Fruit fly (Drosophila melanogaster) whole organism, embryonic: ENCODE results near the gene CG33108.
A peak's percentile ranks its signal among the peaks of the same experiment; 100 is the strongest.

Experiments used
- ATbp ChIP-seq: fragments of 200-800 bp; sonication (Bioruptor generic); optimal IDR thresholded peaks from 2 replicates; lab custom pipeline; 2017; ENCODE audit warnings: missing biosample characterization, mild to moderate bottlenecking, missing genetic modification characterization, missing genetic modification reagents
- CG10431 ChIP-seq: fragments of 200-800 bp; sonication (Bioruptor generic); optimal IDR thresholded peaks from 3 replicates; lab custom pipeline; 2018; ENCODE audit warnings: missing biosample characterization, mild to moderate bottlenecking, missing genetic modification characterization
- CG10565 ChIP-seq: fragments of 200-800 bp; sonication (Bioruptor generic); optimal IDR thresholded peaks from 3 replicates; lab custom pipeline; 2016; ENCODE audit warnings: missing biosample characterization, mild to moderate bottlenecking, missing genetic modification characterization
- CG11696 ChIP-seq: fragments of 200-800 bp; sonication (Bioruptor generic); IDR thresholded peaks from 2 replicates; pipeline ENCODE4 v1.3.6; 2022; ENCODE audit warnings: missing biosample characterization, missing genetic modification characterization
- CG12104 ChIP-seq: fragments of 200-800 bp; sonication (Bioruptor generic); optimal IDR thresholded peaks from 3 replicates; lab custom pipeline; 2016; ENCODE audit warnings: missing biosample characterization, missing genetic modification characterization
- CG12659 ChIP-seq: fragments of 200-800 bp; sonication (Bioruptor generic); optimal IDR thresholded peaks from 3 replicates; lab custom pipeline; 2017; ENCODE audit warnings: mild to moderate bottlenecking, missing biosample characterization, missing genetic modification reagents, missing genetic modification characterization
- CG13296 ChIP-seq: fragments of 200-800 bp; sonication (Bioruptor generic); optimal IDR thresholded peaks from 3 replicates; lab custom pipeline; 2018; ENCODE audit warnings: missing biosample characterization, mild to moderate bottlenecking, missing genetic modification characterization
- CG14050 ChIP-seq: fragments of 200-800 bp; sonication (Bioruptor generic); IDR thresholded peaks from 3 replicates; pipeline ENCODE4 v1.3.6; 2022; ENCODE audit warnings: missing biosample characterization, missing genetic modification characterization
- CG14667 ChIP-seq: fragments of 200-800 bp; sonication (Bioruptor generic); IDR thresholded peaks from 2 replicates; pipeline ENCODE4 v1.3.6; 2022; ENCODE audit warnings: missing biosample characterization, missing genetic modification characterization
- CG14965 ChIP-seq: fragments of 200-800 bp; sonication (Bioruptor generic); optimal IDR thresholded peaks from 2 replicates; lab custom pipeline; 2016; ENCODE audit warnings: missing biosample characterization, missing genetic modification characterization, borderline replicate concordance
- CG16863 ChIP-seq: fragments of 200-800 bp; sonication (Bioruptor generic); optimal IDR thresholded peaks from 3 replicates; lab custom pipeline; 2016; ENCODE audit warnings: missing biosample characterization, missing genetic modification characterization
- CG17186 ChIP-seq: fragments of 200-800 bp; sonication (Bioruptor generic); optimal IDR thresholded peaks from 3 replicates; lab custom pipeline; 2017; ENCODE audit warnings: missing biosample characterization, missing genetic modification reagents, missing genetic modification characterization
- CG17568 ChIP-seq: fragments of 200-800 bp; sonication (Bioruptor generic); optimal IDR thresholded peaks from 2 replicates; lab custom pipeline; 2018; ENCODE audit warnings: missing biosample characterization, mild to moderate bottlenecking, missing genetic modification characterization, moderate library complexity
- CG31224 ChIP-seq: fragments of 200-800 bp; sonication (Bioruptor generic); IDR thresholded peaks from 2 replicates; pipeline ENCODE4 v1.3.6; 2022; ENCODE audit warnings: missing biosample characterization, missing genetic modification characterization
- CG3163 ChIP-seq: fragments of 200-800 bp; sonication (Bioruptor generic); optimal IDR thresholded peaks from 3 replicates; lab custom pipeline; 2016; ENCODE audit warnings: missing biosample characterization, missing genetic modification characterization
- CG33557 ChIP-seq: fragments of 200-800 bp; sonication (Bioruptor generic); optimal IDR thresholded peaks from 2 replicates; lab custom pipeline; 2019; ENCODE audit warnings: missing biosample characterization, mild to moderate bottlenecking, missing genetic modification characterization, moderate library complexity
- CG4328 ChIP-seq: fragments of 200-800 bp; sonication (Bioruptor generic); optimal IDR thresholded peaks from 3 replicates; lab custom pipeline; 2017; ENCODE audit warnings: missing biosample characterization, missing genetic modification reagents, missing genetic modification characterization
- CG6689 ChIP-seq: fragments of 200-800 bp; sonication (Bioruptor generic); IDR thresholded peaks from 2 replicates; pipeline ENCODE4 v1.3.6; 2022; ENCODE audit warnings: missing biosample characterization, missing genetic modification characterization
- CG7987 ChIP-seq: fragments of 200-800 bp; sonication (Bioruptor generic); optimal IDR thresholded peaks from 2 replicates; lab custom pipeline; 2018; ENCODE audit warnings: missing biosample characterization, mild to moderate bottlenecking, missing genetic modification characterization, moderate library complexity
- CG8944 ChIP-seq: fragments of 200-800 bp; sonication (Bioruptor generic); optimal IDR thresholded peaks from 3 replicates; lab custom pipeline; 2016; ENCODE audit warnings: missing biosample characterization, missing genetic modification characterization
- CG9797 ChIP-seq: fragments of 200-800 bp; sonication (Bioruptor generic); optimal IDR thresholded peaks from 3 replicates; lab custom pipeline; 2018; ENCODE audit warnings: missing biosample characterization, mild to moderate bottlenecking, missing genetic modification characterization
- CG9932 ChIP-seq: fragments of 200-800 bp; sonication (Bioruptor generic); IDR thresholded peaks from 2 replicates; pipeline ENCODE4 v1.3.6; 2022; ENCODE audit warnings: missing biosample characterization, missing genetic modification characterization
- CrebB ChIP-seq: fragments of 200-800 bp; sonication (Bioruptor generic); optimal IDR thresholded peaks from 3 replicates; lab custom pipeline; 2018; ENCODE audit warnings: missing biosample characterization, mild to moderate bottlenecking, missing genetic modification characterization
- E2f2 ChIP-seq: fragments of 200-800 bp; sonication (Bioruptor generic); IDR thresholded peaks from 2 replicates; pipeline ENCODE4 v1.3.6; 2022; ENCODE audit warnings: missing biosample characterization, missing genetic modification characterization
- Ets65A ChIP-seq: fragments of 200-800 bp; sonication (Bioruptor generic); peaks from one replicate; lab custom pipeline; 2016; ENCODE audit warnings: missing biosample characterization, missing genetic modification characterization
- HHEX ChIP-seq: fragments of 200-800 bp; sonication (Bioruptor generic); optimal IDR thresholded peaks from 3 replicates; lab custom pipeline; 2017; ENCODE audit warnings: missing biosample characterization, mild to moderate bottlenecking, missing genetic modification characterization, missing genetic modification reagents
- Med ChIP-seq: fragments of 200-800 bp; sonication (Bioruptor generic); peaks from one replicate; lab custom pipeline; 2016; ENCODE audit warnings: missing biosample characterization, missing genetic modification characterization, mild to moderate bottlenecking, inconsistent platforms, moderate library complexity
- Nf-YC ChIP-seq: fragments of 200-800 bp; optimal IDR thresholded peaks from 3 replicates; lab custom pipeline; 2019; ENCODE audit warnings: missing biosample characterization, mild to moderate bottlenecking, missing genetic modification characterization, moderate library complexity
- Opbp ChIP-seq: fragments of 200-800 bp; sonication (Bioruptor generic); IDR thresholded peaks from 3 replicates; pipeline ENCODE4 v1.3.6; 2022; ENCODE audit warnings: missing biosample characterization, missing genetic modification characterization; ENCODE audit not compliant: partially characterized antibody
- Poxn ChIP-seq: fragments of 200-800 bp; sonication (Bioruptor generic); IDR thresholded peaks from 2 replicates; pipeline ENCODE4 v1.3.6; 2022; ENCODE audit warnings: missing biosample characterization, missing genetic modification characterization
- cad ChIP-seq: fragments of >200 bp; optimal IDR thresholded peaks from 2 replicates; lab custom pipeline; 2017; ENCODE audit warnings: missing biosample characterization, missing genetic modification characterization
- crol ChIP-seq: fragments of 200-800 bp; sonication (Bioruptor generic); IDR thresholded peaks from 2 replicates; pipeline ENCODE4 v1.3.6; 2022; ENCODE audit warnings: missing biosample characterization, missing genetic modification characterization
- dan ChIP-seq: fragments of 200-800 bp; sonication (Bioruptor generic); IDR thresholded peaks from 2 replicates; pipeline ENCODE4 v1.3.6; 2022; ENCODE audit warnings: missing biosample characterization, missing genetic modification characterization
- en ChIP-seq: fragments of 200-800 bp; sonication (Bioruptor generic); optimal IDR thresholded peaks from 2 replicates; lab custom pipeline; 2016; ENCODE audit warnings: missing biosample characterization, missing genetic modification characterization
- fd64A ChIP-seq: fragments of 200-800 bp; sonication (Bioruptor generic); optimal IDR thresholded peaks from 3 replicates; lab custom pipeline; 2018; ENCODE audit warnings: missing biosample characterization, mild to moderate bottlenecking, missing genetic modification characterization
- fru ChIP-seq: fragments of >200 bp; optimal IDR thresholded peaks from 2 replicates; lab custom pipeline; 2017
- grau ChIP-seq: fragments of 200-800 bp; optimal IDR thresholded peaks from 3 replicates; lab custom pipeline; 2019; ENCODE audit warnings: missing biosample characterization, mild to moderate bottlenecking, missing genetic modification characterization, moderate library complexity
- grn ChIP-seq: fragments of 200-800 bp; sonication (Bioruptor generic); optimal IDR thresholded peaks from 3 replicates; lab custom pipeline; 2017; ENCODE audit warnings: missing biosample characterization, missing genetic modification characterization
- hb ChIP-seq: fragments of 200-800 bp; sonication (Bioruptor generic); IDR thresholded peaks from 3 replicates; pipeline ENCODE4 v1.3.6; 2022; ENCODE audit warnings: missing biosample characterization, missing genetic modification characterization; ENCODE audit not compliant: partially characterized antibody
- her ChIP-seq: fragments of 200-800 bp; sonication (Bioruptor generic); optimal IDR thresholded peaks from 2 replicates; lab custom pipeline; 2016; ENCODE audit warnings: missing biosample characterization, missing genetic modification characterization
- kni ChIP-seq: fragments of 200-800 bp; sonication (Bioruptor generic); optimal IDR thresholded peaks from 3 replicates; lab custom pipeline; 2017; ENCODE audit warnings: mild to moderate bottlenecking, missing biosample characterization, missing genetic modification reagents, missing genetic modification characterization
- nerfin-1 ChIP-seq: fragments of 200-800 bp; sonication (Bioruptor generic); optimal IDR thresholded peaks from 3 replicates; lab custom pipeline; 2019; ENCODE audit warnings: missing biosample characterization, mild to moderate bottlenecking, missing genetic modification characterization, moderate library complexity
- row ChIP-seq: fragments of 200-800 bp; sonication (Bioruptor generic); IDR thresholded peaks from 3 replicates; pipeline ENCODE4 v1.3.6; 2022; ENCODE audit warnings: missing biosample characterization, missing genetic modification characterization
- sens ChIP-seq: fragments of 200-800 bp; sonication (Bioruptor generic); peaks from one replicate; lab custom pipeline; 2016; ENCODE audit warnings: missing biosample characterization, missing genetic modification characterization
- sim ChIP-seq: fragments of 200-800 bp; sonication (Bioruptor generic); IDR thresholded peaks from 2 replicates; pipeline ENCODE4 v1.3.6; 2022; ENCODE audit warnings: missing biosample characterization, missing genetic modification characterization
- stwl ChIP-seq: fragments of 200-800 bp; sonication (Bioruptor generic); optimal IDR thresholded peaks from 3 replicates; lab custom pipeline; 2018; ENCODE audit warnings: missing biosample characterization, mild to moderate bottlenecking, missing genetic modification characterization, moderate library complexity
- tap ChIP-seq: fragments of 200-800 bp; optimal IDR thresholded peaks from 3 replicates; lab custom pipeline; 2019; ENCODE audit warnings: missing biosample characterization, mild to moderate bottlenecking, missing genetic modification characterization, moderate library complexity
- ttk ChIP-seq: fragments of 200-800 bp; sonication (Bioruptor generic); IDR thresholded peaks from 2 replicates; pipeline ENCODE4 v2.1.2; 2022; ENCODE audit warnings: missing biosample characterization, missing genetic modification characterization
- wor ChIP-seq: fragments of 200-800 bp; sonication (Bioruptor generic); IDR thresholded peaks from 2 replicates; pipeline ENCODE4 v1.3.6; 2022; ENCODE audit warnings: missing biosample characterization, missing genetic modification characterization
- zen ChIP-seq: fragments of 200-800 bp; sonication (Bioruptor generic); optimal IDR thresholded peaks from 3 replicates; lab custom pipeline; 2018; ENCODE audit warnings: missing biosample characterization, mild to moderate bottlenecking, missing genetic modification characterization, moderate library complexity
- zf30C ChIP-seq: fragments of 200-800 bp; sonication (Bioruptor generic); optimal IDR thresholded peaks from 3 replicates; lab custom pipeline; 2018; ENCODE audit warnings: missing biosample characterization, mild to moderate bottlenecking, missing genetic modification characterization

CG33108 gene

dm6 chr3R:23995460-23995859, at the start of gene CG33108 (continued):
- TF ChIP-seq row (GFP tag; lab: Robert Waterston, UW) (peak; percentile 50; the same call in 2 of the 3 replicates), CG14965 (GFP tag; lab: Kevin White, UChicago) (no peak), Nf-YC (peak; percentile 42), CG31224 (GFP tag; lab: Robert Waterston, UW) (no peak), Med (no peak), stwl (tag; lab: Kevin White, UChicago) (peak; percentile 30), grau (tag; lab: Kevin White, UChicago) (peak; percentile 9), CG12659 (GFP tag; lab: Kevin White, UChicago) (peak; percentile 39), dan (GFP tag; lab: Robert Waterston, UW) (no peak), CG6689 (no peak), sim (GFP tag; lab: Robert Waterston, UW) (no peak), CG9932 (GFP tag; lab: Robert Waterston, UW) (no peak; the same call in 1 of the 2 replicates), Ets65A (GFP tag; lab: Kevin White, UChicago) (no peak), sens (peak; percentile 24)
- TF ChIP-seq, all 482 proteins: peak for 31

dm6 chr3R:23947002-23947401, 48.5 kb upstream of the CG33108 start:
- TF ChIP-seq CG14667 (GFP tag; lab: Robert Waterston, UW) (no peak), CG11696 (no peak), grau (tag; lab: Kevin White, UChicago) (no peak), HHEX (GFP tag; lab: Kevin White, UChicago) (peak; percentile 43), CG3163 (no peak), CG9797 (no peak), CG10431 (GFP tag; lab: Kevin White, UChicago) (peak; percentile 55), Med (peak; percentile 74), zf30C (GFP tag; lab: Kevin White, UChicago) (no peak), CG10565 (GFP tag; lab: Kevin White, UChicago) (no peak), hb (GFP tag; lab: Robert Waterston, UW) (no peak), ttk (no peak), zen (tag; lab: Kevin White, UChicago) (no peak), her (no peak), CG16863 (no peak), crol (GFP tag; lab: Robert Waterston, UW) (no peak), grn (GFP tag; lab: Kevin White, UChicago) (no peak), kni (GFP tag; lab: Kevin White, UChicago) (peak; percentile 81), CG12104 (GFP tag; lab: Kevin White, UChicago) (no peak), fd64A (GFP tag; lab: Kevin White, UChicago) (peak; percentile 56), CG13296 (peak; percentile 29), CG4328 (peak; percentile 36), CG17186 (GFP tag; lab: Kevin White, UChicago) (no peak), cad (no peak), CG14050 (GFP tag; lab: Robert Waterston, UW) (no peak), en (GFP tag; lab: Kevin White, UChicago) (no peak), CG17568 (peak; percentile 47), CG7987 (GFP tag; lab: Kevin White, UChicago) (peak; percentile 37), E2f2 (GFP tag; lab: Robert Waterston, UW) (no peak), CG8944 (GFP tag; lab: Kevin White, UChicago) (no peak), wor (GFP tag; lab: Robert Waterston, UW) (no peak), tap (tag; lab: Kevin White, UChicago) (peak; percentile 12), Poxn (GFP tag; lab: Robert Waterston, UW) (no peak), nerfin-1 (tag; lab: Kevin White, UChicago) (no peak), CG33557 (GFP tag; lab: Kevin White, UChicago) (peak; percentile 32), ATbp (GFP tag; lab: Kevin White, UChicago) (peak; percentile 81), CrebB (peak; percentile 54), Opbp (GFP tag; lab: Robert Waterston, UW) (no peak), fru (no peak)
